Fruit fly (Drosophila melanogaster) ovary, adult (tissue): ENCODE results near the gene Prosbeta2R1.
A peak's percentile ranks its signal among the peaks of the same experiment; 100 is the strongest.

Source experiments
- CG17801 ChIP-seq: fragments of 200-800 bp; optimal IDR thresholded peaks from 2 replicates; lab custom pipeline; 2019; ENCODE audit warnings: missing biosample characterization, mild to moderate bottlenecking, missing genetic modification characterization, moderate library complexity; ENCODE audit not compliant: partially characterized antibody

Gene Prosbeta2R1

dm6 chrX:5808654-5809053 is at the start of gene Prosbeta2R1:
Prosbeta2R1 (plus strand) TSS chrX:5808954.
- TF ChIP-seq CG17801: no peak

DNA sequence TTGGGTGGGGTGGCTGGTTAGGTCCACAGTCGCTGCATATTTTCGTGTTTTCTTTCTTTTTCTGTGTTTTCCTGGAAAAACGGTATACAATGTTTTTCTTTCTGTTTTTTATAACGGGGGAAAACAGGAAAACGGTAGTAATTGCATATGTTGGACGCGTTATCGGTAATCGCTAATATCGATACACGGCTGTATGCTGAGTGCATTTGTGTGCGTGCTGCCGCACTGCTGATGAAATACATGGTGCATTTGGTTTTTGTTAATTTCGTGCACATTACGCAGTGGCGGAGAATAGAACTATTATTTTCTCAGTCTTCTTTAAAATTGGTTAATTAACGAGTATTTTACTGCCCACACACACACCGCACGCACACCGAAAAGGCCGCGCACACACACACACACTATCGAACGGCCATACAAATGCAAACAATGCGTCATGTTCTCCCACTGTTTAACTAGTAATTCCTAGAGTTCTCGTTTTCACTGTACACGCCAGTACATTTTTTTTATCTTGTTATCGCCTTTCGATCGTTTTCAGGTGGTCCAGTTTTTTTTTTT is 45.2 kb upstream of the Prosbeta2R1 start:
- no peak for TF ChIP-seq CG17801

DNA sequence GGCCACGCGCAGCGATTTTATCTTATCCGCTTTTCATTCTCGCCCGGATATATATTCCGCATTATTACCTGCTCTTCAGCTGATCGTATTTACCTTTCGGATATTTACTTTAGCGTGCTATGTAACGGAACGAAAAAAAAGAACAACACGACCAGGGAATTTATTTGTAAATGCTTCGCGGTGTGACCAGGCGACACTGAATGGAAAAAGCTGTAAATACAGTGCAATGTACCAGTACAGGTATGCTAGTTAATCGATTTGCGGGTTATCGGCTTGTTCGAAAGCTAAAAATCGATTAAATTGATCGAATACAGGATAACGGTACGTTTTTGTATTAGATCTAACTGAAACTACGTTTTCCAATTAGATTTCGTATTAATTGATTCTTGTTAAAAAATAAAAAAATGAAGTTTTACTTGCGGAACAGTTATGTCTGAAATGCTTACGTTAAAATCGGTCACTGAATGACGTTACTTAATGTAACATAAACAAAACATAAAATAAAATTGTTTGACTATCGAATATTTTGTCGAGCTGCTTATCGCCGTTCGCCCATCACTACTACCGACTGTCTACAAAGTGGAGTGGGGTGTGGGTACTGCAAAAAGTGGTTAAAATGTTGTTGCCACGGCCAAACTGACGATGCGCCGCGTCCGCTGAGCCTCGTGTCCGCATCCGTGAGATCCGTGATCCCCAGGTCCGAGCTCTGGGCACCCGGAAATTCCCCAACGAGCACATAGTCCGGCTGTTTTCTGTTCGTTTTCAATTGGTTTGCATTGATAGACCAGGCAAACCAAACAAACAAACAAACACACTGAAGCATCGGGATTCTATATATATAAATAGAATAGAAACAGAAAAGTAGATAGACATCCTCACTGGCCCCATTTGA is 44.5 kb upstream of the Prosbeta2R1 start, which contains the start of the genes MAPk-Ak2 and CG42699:
TSS of gene MAPk-Ak2 (minus strand) at position 203 of the 892 bp plus-strand sequence.
TSS of gene CG42699 (plus strand) at position 553 of the 892 bp plus-strand sequence.
- peak; percentile 71 for TF ChIP-seq CG17801

DNA sequence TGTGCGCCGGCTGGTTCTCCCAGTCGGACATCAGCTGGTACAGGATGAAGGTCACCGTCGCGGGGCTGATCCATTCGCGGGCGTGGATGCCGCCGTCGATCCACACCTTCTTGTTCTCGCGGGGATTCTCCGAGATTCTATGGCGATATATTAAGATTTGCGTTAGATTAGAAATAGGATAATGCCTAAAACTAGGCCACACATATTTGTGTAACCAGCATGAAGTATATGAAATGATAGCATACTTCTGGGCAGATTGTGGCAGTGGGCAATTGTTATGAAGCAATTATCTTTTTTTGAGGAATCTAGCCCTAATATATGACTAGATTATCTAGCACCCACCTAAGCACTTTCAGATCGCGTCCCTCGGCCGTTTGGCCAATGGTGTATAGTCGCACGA is 42.0 kb upstream of the Prosbeta2R1 start:
- TF ChIP-seq CG17801: no peak

dm6 chrX:5768602-5769251 is 40.0 kb upstream of the Prosbeta2R1 start:
- TF ChIP-seq CG17801: no peak

DNA sequence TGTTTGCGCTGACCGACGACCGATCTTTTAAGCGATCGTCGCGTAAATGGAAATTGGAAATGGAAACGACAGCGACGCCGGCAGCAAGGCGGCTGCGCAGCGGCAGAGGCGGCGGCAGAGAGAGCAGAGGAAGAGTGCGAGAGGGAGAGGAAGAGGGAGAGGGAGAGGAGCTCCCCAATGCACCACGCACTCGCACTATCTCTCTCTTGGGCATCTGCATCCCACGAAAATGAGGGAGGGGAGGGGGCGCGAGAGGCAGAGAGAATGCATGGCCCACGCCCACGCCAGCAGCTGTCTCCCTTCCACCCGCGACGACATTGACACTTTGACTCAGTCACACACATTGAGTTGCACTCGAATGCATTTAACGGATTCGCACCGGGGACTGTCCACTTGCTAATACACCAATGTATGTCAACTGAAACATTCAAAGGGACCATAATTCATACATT is 38.0 kb upstream of the Prosbeta2R1 start, which contains the start of gene CG3097:
TSS of gene CG3097 (minus strand) at position 51 of the 452 bp plus-strand sequence.
- TF ChIP-seq CG17801: no peak

dm6 chrX:5772409-5772808 is 36.3 kb upstream of the Prosbeta2R1 start:
- no peak for TF ChIP-seq CG17801

dm6 chrX:5776547-5776946 is 32.2 kb upstream of the Prosbeta2R1 start, which contains the start of gene CG42264:
CG42264 (minus strand) TSS chrX:5776647.
- no peak for TF ChIP-seq CG17801

DNA sequence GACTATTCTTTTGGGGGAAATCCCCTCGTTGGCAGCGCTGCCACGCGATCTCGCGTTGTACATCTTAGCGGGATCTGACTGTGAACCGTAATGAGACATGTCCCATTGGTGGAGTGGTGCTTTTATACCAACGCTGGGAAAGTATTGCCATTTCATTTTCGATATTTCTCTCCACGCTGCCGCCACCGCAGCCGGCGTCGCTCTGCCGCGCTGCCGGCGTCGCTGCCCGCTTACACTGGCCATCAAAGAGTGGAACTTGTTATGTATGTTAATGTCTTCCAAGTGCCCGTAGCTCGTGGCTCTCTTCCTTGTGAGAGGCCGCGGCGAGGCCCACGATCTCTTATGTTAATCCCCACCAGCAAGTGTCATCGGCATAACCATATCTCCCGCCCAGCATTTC is 27.2 kb upstream of the Prosbeta2R1 start, which contains the start of gene CG3108:
TSS of gene CG3108 (minus strand) at position 101 of the 400 bp plus-strand sequence.
- TF ChIP-seq CG17801: no peak

DNA sequence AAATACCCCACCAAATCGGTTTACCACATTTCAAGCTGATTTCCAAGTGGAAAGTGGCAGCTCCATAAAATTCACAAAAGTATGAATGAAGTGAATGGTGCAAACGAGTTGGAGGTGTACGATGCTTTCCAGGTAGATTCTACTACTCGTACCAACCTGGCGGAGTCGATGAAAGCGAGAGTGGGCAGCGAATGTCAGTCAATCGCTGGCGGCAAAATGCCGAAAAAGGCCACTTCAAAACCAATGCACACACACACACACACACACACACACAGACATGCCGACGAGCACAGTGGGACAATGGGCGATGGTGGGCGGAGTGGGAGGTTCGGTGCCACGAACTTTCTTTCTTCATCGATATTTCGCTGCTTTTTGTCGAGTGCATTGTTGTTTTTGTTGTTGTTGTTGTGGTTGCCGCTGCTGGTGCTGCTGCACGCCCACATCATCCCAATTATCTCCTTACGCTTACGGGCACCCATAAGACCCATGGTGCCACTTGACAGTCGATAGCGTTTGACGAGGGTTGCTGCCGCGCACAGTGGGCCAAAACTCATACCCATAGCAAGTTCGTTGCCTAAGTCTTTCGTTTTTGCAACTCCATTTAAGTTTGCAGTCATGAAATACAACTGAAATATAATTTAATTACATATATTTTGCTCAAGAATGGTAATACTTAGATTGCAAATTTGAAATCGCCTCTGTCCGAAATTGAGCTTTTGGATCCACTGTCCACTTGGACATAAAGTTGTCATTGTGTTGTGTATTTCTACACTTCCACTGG is 25.3 kb upstream of the Prosbeta2R1 start:
- TF ChIP-seq CG17801: no peak

DNA sequence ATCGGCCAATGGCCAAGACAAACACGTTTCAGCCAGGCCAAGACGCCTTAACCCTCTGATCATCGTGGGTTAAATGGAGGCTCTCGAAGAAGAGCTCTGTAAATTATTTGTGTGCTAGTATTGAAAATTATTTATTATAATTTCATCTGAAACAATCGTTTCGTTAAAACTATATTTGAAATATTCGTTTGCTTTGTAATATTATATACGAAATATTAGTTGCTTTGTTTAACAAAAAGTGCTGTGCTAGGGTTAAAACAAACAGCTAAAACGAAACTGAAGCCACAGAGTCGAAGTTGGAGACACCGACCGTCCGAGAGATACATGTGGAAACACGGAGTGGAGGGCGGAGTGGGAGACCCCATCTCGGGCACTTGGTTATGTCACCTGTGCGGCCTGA is 22.2 kb upstream of the Prosbeta2R1 start:
- TF ChIP-seq CG17801: no peak

- TF ChIP-seq CG17801: no peak
Measured at dm6 chrX:5789187-5789586, 19.6 kb upstream of the Prosbeta2R1 start, which contains the start of gene CG15767. CG15767 (plus strand) TSS chrX:5789487.

dm6 chrX:5791840-5792239 is 16.9 kb upstream of the Prosbeta2R1 start, which contains the start of gene CG12239:
CG12239 (plus strand) TSS chrX:5792140.
- TF ChIP-seq CG17801: no peak

- no peak for TF ChIP-seq CG17801
Measured at dm6 chrX:5800634-5801033, 8.1 kb upstream of the Prosbeta2R1 start.

DNA sequence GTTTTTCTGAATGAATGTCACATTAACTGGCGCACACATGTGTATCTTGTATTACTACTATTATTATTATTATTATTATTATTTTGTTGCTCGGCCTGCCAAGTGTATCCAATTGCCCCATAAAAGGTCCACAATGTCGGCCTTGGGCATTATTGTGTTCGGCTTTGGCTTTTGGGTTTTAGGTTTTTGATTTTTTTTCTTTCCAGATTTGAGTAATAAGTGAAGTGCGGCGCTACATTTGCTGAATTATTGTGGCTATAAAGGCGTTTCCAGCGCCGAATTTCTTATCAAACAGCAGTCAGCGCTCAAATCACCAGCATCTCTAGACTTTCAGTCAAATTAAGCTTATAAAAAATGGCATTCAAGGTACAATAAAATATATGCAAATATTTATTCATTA is 4.4 kb upstream of the Prosbeta2R1 start, which contains the start of gene Cpr5C:
TSS of gene Cpr5C (plus strand) at position 301 of the 400 bp plus-strand sequence.
- no peak for TF ChIP-seq CG17801

dm6 chrX:5812877-5813276 is 4.1 kb downstream of the Prosbeta2R1 start, which contains the start of gene CG44329:
CG44329 (minus strand) TSS chrX:5812977.
- no peak for TF ChIP-seq CG17801
